Worm (Caenorhabditis elegans) whole organism, young adult: Measurements from ENCODE around the gene dylt-2.

ENCODE experiments used
- B0035.1 ChIP-seq: sonication (generic microtip); optimal IDR thresholded peaks from 2 replicates; lab custom pipeline; 2016; ENCODE audit warnings: missing genetic modification characterization, mild to moderate bottlenecking, missing compliant biosample characterization, missing genotype, missing genetic modification reagents
- B0261.1 ChIP-seq: sonication (generic microtip); optimal IDR thresholded peaks from 2 replicates; lab custom pipeline; 2016; ENCODE audit warnings: mild to moderate bottlenecking, missing genetic modification characterization, moderate library complexity, missing compliant biosample characterization
- B0336.3 ChIP-seq: fragments of 200-800 bp; sonication (Bioruptor generic); IDR thresholded peaks from 2 replicates; pipeline ENCODE4 v1.3.6; 2022; ENCODE audit warnings: missing genetic modification characterization, missing compliant biosample characterization
- F49E8.2 ChIP-seq: sonication (generic microtip); optimal IDR thresholded peaks from 3 replicates; lab custom pipeline; 2017; ENCODE audit warnings: missing genetic modification characterization, mild to moderate bottlenecking, missing compliant biosample characterization, antibody characterized with exemption, moderate library complexity; ENCODE audit not compliant: insufficient read depth
- F52B5.7 ChIP-seq: sonication (generic microtip); optimal IDR thresholded peaks from 2 replicates; lab custom pipeline; 2016; ENCODE audit warnings: mild to moderate bottlenecking, missing genetic modification characterization, missing compliant biosample characterization
- F57A8.1 ChIP-seq: fragments of 200-800 bp; sonication (Bioruptor generic); optimal IDR thresholded peaks from 2 replicates; lab custom pipeline; 2018; ENCODE audit warnings: mild to moderate bottlenecking, missing genetic modification characterization, moderate library complexity, missing compliant biosample characterization
- K11D2.4 ChIP-seq: fragments of 200-800 bp; sonication (Bioruptor generic); IDR thresholded peaks from 2 replicates; pipeline ENCODE4 v1.3.6; 2022; ENCODE audit warnings: missing genetic modification reagents, missing genetic modification characterization, missing compliant biosample characterization
- T26A5.8 ChIP-seq: sonication (generic microtip); optimal IDR thresholded peaks from 2 replicates; lab custom pipeline; 2016; ENCODE audit warnings: missing genetic modification characterization, missing compliant biosample characterization
- Y56A3A.18 ChIP-seq: fragments of 200-800 bp; sonication (Bioruptor generic); IDR thresholded peaks from 2 replicates; pipeline ENCODE4 v1.3.6; 2022; ENCODE audit warnings: missing genetic modification reagents, missing genetic modification characterization, missing compliant biosample characterization
- Y79H2A.3 ChIP-seq: fragments of 200-800 bp; sonication (Bioruptor generic); conservative IDR thresholded peaks from 2 replicates; pipeline ENCODE4 v1.3.6; 2022; ENCODE audit warnings: missing genetic modification reagents, missing genetic modification characterization, missing compliant biosample characterization
- Y95B8A.8 ChIP-seq: fragments of 200-800 bp; sonication (Bioruptor generic); IDR thresholded peaks from 2 replicates; pipeline ENCODE4 v1.3.6; 2022; ENCODE audit warnings: missing genetic modification reagents, missing genetic modification characterization, missing compliant biosample characterization
- ZK185.1 ChIP-seq: sonication (generic microtip); optimal IDR thresholded peaks from 2 replicates; lab custom pipeline; 2016; ENCODE audit warnings: mild to moderate bottlenecking, missing genetic modification characterization, missing compliant biosample characterization; ENCODE audit not compliant: poor library complexity, severe bottlenecking
- ama-1 ChIP-seq, 3 experiments: fragments of 150-350 bp in 1 of 3; sonication (generic microtip) in 2 of 3; optimal IDR thresholded peaks; 2 replicates each; lab custom pipeline; 2014 to 2018; ENCODE audit warnings: missing biosample characterization in 2 of 3, missing genetic modification characterization in 2 of 3, missing genetic modification reagents in 2 of 3
- aptf-3 ChIP-seq: fragments of 200-800 bp; sonication (Bioruptor generic); IDR thresholded peaks from 2 replicates; pipeline ENCODE4 v1.3.6; 2022; ENCODE audit warnings: missing genetic modification characterization, missing compliant biosample characterization
- attf-5 ChIP-seq: fragments of 200-800 bp; sonication (Bioruptor generic); optimal IDR thresholded peaks from 2 replicates; lab custom pipeline; 2018; ENCODE audit warnings: mild to moderate bottlenecking, missing genetic modification characterization, missing compliant biosample characterization
- cebp-2 ChIP-seq: fragments of 200-800 bp; sonication (Bioruptor generic); IDR thresholded peaks from 2 replicates; pipeline ENCODE4 v1.3.6; 2022; ENCODE audit warnings: missing genetic modification characterization, missing compliant biosample characterization
- ceh-40 ChIP-seq: fragments of 200-800 bp; sonication (Bioruptor generic); IDR thresholded peaks from 2 replicates; pipeline ENCODE4 v1.3.6; 2022; ENCODE audit warnings: missing genetic modification characterization, missing compliant biosample characterization
- ceh-79 ChIP-seq: sonication (generic microtip); optimal IDR thresholded peaks from 2 replicates; lab custom pipeline; 2017; ENCODE audit warnings: mild to moderate bottlenecking, missing genetic modification characterization, missing compliant biosample characterization
- chd-7 ChIP-seq: sonication (generic microtip); optimal IDR thresholded peaks from 2 replicates; lab custom pipeline; 2016; ENCODE audit warnings: mild to moderate bottlenecking, missing genetic modification characterization, moderate library complexity, missing compliant biosample characterization
- dox-1 ChIP-seq: fragments of 200-800 bp; sonication (Bioruptor generic); IDR thresholded peaks from 2 replicates; pipeline ENCODE4 v1.3.6; 2022; ENCODE audit warnings: missing genetic modification reagents, missing genetic modification characterization, missing compliant biosample characterization
- dpff-1 ChIP-seq: sonication (generic microtip); optimal IDR thresholded peaks from 2 replicates; lab custom pipeline; 2017; ENCODE audit warnings: mild to moderate bottlenecking, missing genetic modification characterization, missing compliant biosample characterization
- dpl-1 ChIP-seq: fragments of 150-350 bp; optimal IDR thresholded peaks from 2 replicates; lab custom pipeline; 2014; ENCODE audit warnings: missing biosample characterization, missing genetic modification reagents, missing genetic modification characterization
- efl-1 ChIP-seq: fragments of 150-350 bp; optimal IDR thresholded peaks from 2 replicates; lab custom pipeline; 2014; ENCODE audit warnings: missing biosample characterization, missing genetic modification reagents, missing genetic modification characterization
- egrh-3 ChIP-seq: fragments of 200-800 bp; sonication (Bioruptor generic); IDR thresholded peaks from 2 replicates; pipeline ENCODE4 v1.3.6; 2022; ENCODE audit warnings: missing genetic modification reagents, missing genetic modification characterization, missing compliant biosample characterization
- gei-17 ChIP-seq: fragments of 200-800 bp; sonication (Bioruptor generic); optimal IDR thresholded peaks from 2 replicates; lab custom pipeline; 2018; ENCODE audit warnings: mild to moderate bottlenecking, missing genetic modification characterization, missing compliant biosample characterization
- him-1 ChIP-seq: sonication (generic microtip); optimal IDR thresholded peaks from 2 replicates; lab custom pipeline; 2016; ENCODE audit warnings: missing genotype, missing genetic modification reagents, missing genetic modification characterization, missing compliant biosample characterization
- hlh-12 ChIP-seq: sonication (generic microtip); optimal IDR thresholded peaks from 2 replicates; lab custom pipeline; 2016; ENCODE audit warnings: missing genetic modification characterization, missing compliant biosample characterization
- hlh-26 ChIP-seq: fragments of 200-800 bp; sonication (Bioruptor generic); conservative IDR thresholded peaks from 2 replicates; pipeline ENCODE4 v1.3.6; 2022; ENCODE audit warnings: missing genetic modification reagents, missing genetic modification characterization, missing compliant biosample characterization
- hmg-1.2 ChIP-seq: fragments of 200-800 bp; sonication (Bioruptor generic); IDR thresholded peaks from 2 replicates; pipeline ENCODE4 v1.3.6; 2022; ENCODE audit warnings: missing genetic modification reagents, missing genetic modification characterization, missing compliant biosample characterization
- hmg-20 ChIP-seq: fragments of 200-800 bp; sonication (Bioruptor generic); IDR thresholded peaks from 2 replicates; pipeline ENCODE4 v1.3.6; 2022; ENCODE audit warnings: missing genetic modification reagents, missing genetic modification characterization, missing compliant biosample characterization
- lag-1 ChIP-seq: fragments of 200-800 bp; sonication (Bioruptor generic); IDR thresholded peaks from 2 replicates; pipeline ENCODE4 v1.3.6; 2022; ENCODE audit warnings: missing genetic modification reagents, missing genetic modification characterization, missing compliant biosample characterization
- lin-40 ChIP-seq: sonication (generic microtip); optimal IDR thresholded peaks from 2 replicates; lab custom pipeline; 2016; ENCODE audit warnings: missing genetic modification characterization, mild to moderate bottlenecking, missing compliant biosample characterization, missing genotype, missing genetic modification reagents
- lsl-1 ChIP-seq: fragments of 200-800 bp; sonication (Bioruptor generic); optimal IDR thresholded peaks from 2 replicates; lab custom pipeline; 2018; ENCODE audit warnings: mild to moderate bottlenecking, missing genetic modification characterization, moderate library complexity, missing compliant biosample characterization
- madf-3 ChIP-seq: fragments of 200-800 bp; sonication (Bioruptor generic); IDR thresholded peaks from 2 replicates; pipeline ENCODE4 v1.3.6; 2022; ENCODE audit warnings: missing genetic modification reagents, missing genetic modification characterization, missing compliant biosample characterization
- mes-4 ChIP-seq: sonication (generic microtip); optimal IDR thresholded peaks from 2 replicates; lab custom pipeline; 2016; ENCODE audit warnings: missing genotype, missing genetic modification characterization, missing compliant biosample characterization
- nfya-1 ChIP-seq: sonication (generic microtip); optimal IDR thresholded peaks from 2 replicates; lab custom pipeline; 2017; ENCODE audit warnings: antibody characterized with exemption, missing compliant biosample characterization, missing genetic modification characterization, borderline replicate concordance; ENCODE audit not compliant: insufficient read depth
- nhr-120 ChIP-seq: fragments of 200-800 bp; sonication (Bioruptor generic); IDR thresholded peaks from 2 replicates; pipeline ENCODE4 v1.3.6; 2022; ENCODE audit warnings: missing genetic modification characterization, missing compliant biosample characterization
- nhr-80 ChIP-seq: sonication (generic microtip); optimal IDR thresholded peaks from 2 replicates; lab custom pipeline; 2016; ENCODE audit warnings: missing genetic modification characterization, missing compliant biosample characterization
- nhr-90 ChIP-seq: sonication (generic microtip); optimal IDR thresholded peaks from 2 replicates; lab custom pipeline; 2016; ENCODE audit warnings: missing genotype, mild to moderate bottlenecking, missing genetic modification characterization, missing compliant biosample characterization
- pbrm-1 ChIP-seq: fragments of 200-800 bp; sonication (Bioruptor generic); IDR thresholded peaks from 2 replicates; pipeline ENCODE4 v1.3.6; 2022; ENCODE audit warnings: missing genetic modification reagents, missing genetic modification characterization, missing compliant biosample characterization
- rcor-1 ChIP-seq: fragments of 200-800 bp; sonication (Bioruptor generic); IDR thresholded peaks from 2 replicates; pipeline ENCODE4 v1.3.6; 2022; ENCODE audit warnings: missing genetic modification reagents, missing genetic modification characterization, missing compliant biosample characterization
- repo-1 ChIP-seq: sonication (generic microtip); optimal IDR thresholded peaks from 2 replicates; lab custom pipeline; 2017; ENCODE audit warnings: mild to moderate bottlenecking, missing genetic modification characterization, missing compliant biosample characterization
- rpc-1 ChIP-seq, 2 experiments: fragments of 150-350 bp in 1 of 2; sonication (generic microtip) in 1 of 2; optimal IDR thresholded peaks; 2 replicates each; lab custom pipeline; 2014 to 2018; ENCODE audit warnings: missing biosample characterization in 1 of 2, missing genetic modification characterization in 1 of 2, missing genetic modification reagents in 1 of 2, missing genotype in 1 of 2
- sea-2 ChIP-seq: fragments of 200-800 bp; sonication (Bioruptor generic); IDR thresholded peaks from 2 replicates; pipeline ENCODE4 v1.3.6; 2022; ENCODE audit warnings: missing genetic modification characterization, missing compliant biosample characterization
- snpc-1.1 ChIP-seq: sonication (generic microtip); optimal IDR thresholded peaks from 2 replicates; lab custom pipeline; 2017; ENCODE audit warnings: missing genetic modification characterization, mild to moderate bottlenecking, missing compliant biosample characterization, antibody characterized with exemption, moderate library complexity, missing genotype, missing genetic modification reagents; ENCODE audit not compliant: insufficient read depth
- snpc-3.4 ChIP-seq: sonication (generic microtip); optimal IDR thresholded peaks from 2 replicates; lab custom pipeline; 2017; ENCODE audit warnings: missing genetic modification characterization, mild to moderate bottlenecking, missing compliant biosample characterization, antibody characterized with exemption, moderate library complexity, missing genotype, missing genetic modification reagents
- tbx-9 ChIP-seq: sonication (generic microtip); optimal IDR thresholded peaks from 2 replicates; lab custom pipeline; 2016; ENCODE audit warnings: borderline replicate concordance, missing genetic modification characterization, inconsistent platforms, missing compliant biosample characterization
- ztf-25 ChIP-seq: fragments of 200-800 bp; sonication (Bioruptor generic); IDR thresholded peaks from 2 replicates; pipeline ENCODE4 v1.3.6; 2022; ENCODE audit warnings: missing genetic modification reagents, missing genetic modification characterization, missing compliant biosample characterization
- ztf-6 ChIP-seq: fragments of 200-800 bp; sonication (Bioruptor generic); IDR thresholded peaks from 2 replicates; pipeline ENCODE4 v1.3.6; 2022; ENCODE audit warnings: missing genetic modification reagents, missing genetic modification characterization, missing compliant biosample characterization

The dylt-2 gene

DNA sequence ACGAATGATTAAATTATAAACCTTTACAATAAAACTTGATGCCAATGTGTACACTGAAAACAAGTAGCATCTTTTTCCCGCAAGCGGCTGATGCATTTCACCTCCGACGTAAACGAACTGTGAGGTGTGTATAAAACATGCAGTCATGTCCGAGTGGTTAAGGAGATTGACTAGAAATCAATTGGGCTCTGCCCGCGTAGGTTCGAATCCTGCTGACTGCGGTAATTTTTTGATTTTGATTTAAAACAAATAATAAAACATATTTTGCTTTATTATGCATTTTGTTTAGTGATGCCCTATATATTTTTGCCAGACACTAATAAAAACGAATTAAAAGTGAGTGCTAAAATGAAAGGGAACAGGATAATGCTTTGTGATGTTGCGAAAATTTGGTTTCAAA, 31.5 kb upstream of the dylt-2 start (continued):
- TF ChIP-seq hmg-1.2, result no peak
- TF ChIP-seq ztf-6 (GFP tag; lab: Robert Waterston, UW), result no peak
- no peak for TF ChIP-seq Y79H2A.3 (GFP tag; lab: Robert Waterston, UW)
- TF ChIP-seq dox-1 (GFP tag; lab: Robert Waterston, UW), result no peak
- peak; percentile 94 for TF ChIP-seq B0261.1 (tag; lab: Kevin White, UChicago)
- TF ChIP-seq B0336.3 (GFP tag; lab: Robert Waterston, UW), result no peak
- peak; percentile 11 for TF ChIP-seq snpc-1.1 (tag; lab: Kevin White, UChicago)
- TF ChIP-seq ama-1 (optimal IDR thresholded peaks at IDR 0.05; lab: Kevin White, UChicago), result no peak
- TF ChIP-seq ama-1 (GFP tag; optimal IDR thresholded peaks at IDR 0.05; lab: Kevin White, UChicago), result peak; percentile 85
- peak; percentile 55 for TF ChIP-seq snpc-3.4 (tag; lab: Kevin White, UChicago)
- no peak for TF ChIP-seq tbx-9 (tag; lab: Kevin White, UChicago)
- peak; percentile 50 for TF ChIP-seq lin-40
- no peak for TF ChIP-seq sea-2 (GFP tag; lab: Robert Waterston, UW)
- TF ChIP-seq dpl-1 (GFP tag; lab: Kevin White, UChicago), result no peak
- TF ChIP-seq him-1 (tag; lab: Kevin White, UChicago), result peak; percentile 86
- no peak for TF ChIP-seq efl-1 (GFP tag; lab: Kevin White, UChicago)
- TF ChIP-seq F57A8.1 (GFP tag; lab: Kevin White, UChicago), result peak; percentile 17
- TF ChIP-seq rcor-1, result peak; percentile 57
- TF ChIP-seq lag-1 (GFP tag; lab: Robert Waterston, UW), result no peak
- no peak for TF ChIP-seq hlh-26 (GFP tag; lab: Robert Waterston, UW)
- no peak for TF ChIP-seq ceh-40 (GFP tag; lab: Robert Waterston, UW)
- TF ChIP-seq dpff-1 (tag; lab: Kevin White, UChicago), result no peak
- no peak for TF ChIP-seq repo-1 (tag; lab: Kevin White, UChicago)
- no peak for TF ChIP-seq madf-3 (GFP tag; lab: Robert Waterston, UW)
- peak; percentile 14 for TF ChIP-seq attf-5 (GFP tag; lab: Kevin White, UChicago)
- no peak for TF ChIP-seq aptf-3 (GFP tag; lab: Robert Waterston, UW)
- TF ChIP-seq B0035.1 (tag; lab: Kevin White, UChicago), result peak; percentile 23
- no peak for TF ChIP-seq lsl-1
- TF ChIP-seq gei-17 (GFP tag; lab: Kevin White, UChicago), result no peak
- TF ChIP-seq nhr-120, result no peak
- TF ChIP-seq rpc-1 (optimal IDR thresholded peaks at IDR 0.05; lab: Kevin White, UChicago), result peak; percentile 96
- peak; percentile 95 for TF ChIP-seq rpc-1 (tag; optimal IDR thresholded peaks at IDR 0.05; lab: Kevin White, UChicago)
- TF ChIP-seq ceh-79, result no peak
- peak; percentile 74 for TF ChIP-seq ZK185.1 (tag; lab: Kevin White, UChicago)
- TF ChIP-seq cebp-2 (GFP tag; lab: Robert Waterston, UW), result no peak
- TF ChIP-seq mes-4 (tag; lab: Kevin White, UChicago), result peak; percentile 45
- peak; percentile 2 for TF ChIP-seq F49E8.2 (tag; lab: Kevin White, UChicago)
- no peak for TF ChIP-seq nfya-1 (tag; lab: Kevin White, UChicago)
- TF ChIP-seq hmg-20 (GFP tag; lab: Robert Waterston, UW), result no peak
- peak; percentile 76 for TF ChIP-seq hlh-12 (tag; lab: Kevin White, UChicago)
- TF ChIP-seq chd-7 (tag; lab: Kevin White, UChicago), result peak; percentile 43
- TF ChIP-seq nhr-80 (tag; lab: Kevin White, UChicago), result no peak
- TF ChIP-seq K11D2.4 (GFP tag; lab: Robert Waterston, UW), result no peak
- TF ChIP-seq nhr-90, result peak; percentile 82
- TF ChIP-seq Y56A3A.18 (GFP tag; lab: Robert Waterston, UW), result peak; percentile 90
- TF ChIP-seq T26A5.8 (tag; lab: Kevin White, UChicago), result peak; percentile 84
- peak; percentile 86 for TF ChIP-seq pbrm-1 (GFP tag; lab: Robert Waterston, UW)
- no peak for TF ChIP-seq F52B5.7 (tag; lab: Kevin White, UChicago)
- TF ChIP-seq egrh-3 (GFP tag; lab: Robert Waterston, UW), result no peak
- TF ChIP-seq Y95B8A.8 (GFP tag; lab: Robert Waterston, UW), result no peak
- TF ChIP-seq ztf-25 (GFP tag; lab: Robert Waterston, UW), result peak; percentile 76; the same call in 1 of the 2 replicates
